Fruit fly (Drosophila melanogaster): ENCODE measurements around the gene CG14414.

CG14414 gene

dm6 chrX:14606873-14607272 lies 26.5 kb downstream of the CG14414 start (continued):
- TF ChIP-seq insv (GFP tag; optimal IDR thresholded peaks at IDR 0.05) (no peak), CG7963 (GFP tag; IDR thresholded peaks at IDR 0.05; ENCODE audit: partially characterized antibody) (no peak), CG14050 (GFP tag; IDR thresholded peaks at IDR 0.05) (no peak), CG11085 (GFP tag; IDR thresholded peaks at IDR 0.05) (no peak), zfh1 (GFP tag; IDR thresholded peaks at IDR 0.05) (0 out of 3 replicates have a peak, but pooled peaks have one; percentile 26), Xbp1 (GFP tag; optimal IDR thresholded peaks at IDR 0.05) (peak; percentile 12), CG9727 (GFP tag; optimal IDR thresholded peaks at IDR 0.05) (no peak), so (GFP tag; IDR thresholded peaks at IDR 0.05) (no peak), mirr (GFP tag; optimal IDR thresholded peaks at IDR 0.05) (no peak), CG11504 (tag; optimal IDR thresholded peaks at IDR 0.05) (peak; percentile 17), odd (GFP tag; optimal IDR thresholded peaks at IDR 0.05) (no peak), Atf-2 (GFP tag; optimal IDR thresholded peaks at IDR 0.05) (no peak), disco-r (GFP tag; optimal IDR thresholded peaks at IDR 0.05) (no peak), ro (GFP tag; IDR thresholded peaks at IDR 0.05) (no peak), CHES-1-like (GFP tag; optimal IDR thresholded peaks at IDR 0.05) (no peak), hkb (optimal IDR thresholded peaks at IDR 0.05) (no peak), hkb (GFP tag; IDR thresholded peaks at IDR 0.05) (peak; percentile 21; the same call in 1 of the 2 replicates), CG8924 (tag; optimal IDR thresholded peaks at IDR 0.05) (no peak), HLH54F (GFP tag; optimal IDR thresholded peaks at IDR 0.05) (no peak), Kr (GFP tag; optimal IDR thresholded peaks at IDR 0.05) (no peak), CG15073 (GFP tag; optimal IDR thresholded peaks at IDR 0.05) (no peak), CG32772 (GFP tag; IDR thresholded peaks at IDR 0.05) (no peak), CG10274 (GFP tag; optimal IDR thresholded peaks at IDR 0.05) (no peak), CG17912 (GFP tag; optimal IDR thresholded peaks at IDR 0.05) (no peak), CG17568 (GFP tag; optimal IDR thresholded peaks at IDR 0.05) (no peak), sens (GFP tag) (peak; percentile 56), CG15601 (tag; optimal IDR thresholded peaks at IDR 0.05) (no peak), chif (GFP tag; optimal IDR thresholded peaks at IDR 0.05) (no peak), sisA (GFP tag; IDR thresholded peaks at IDR 0.05) (peak; percentile 28; the same call in 1 of the 2 replicates), jing (GFP tag; optimal IDR thresholded peaks at IDR 0.05) (no peak), vfl (GFP tag; optimal IDR thresholded peaks at IDR 0.05) (no peak), Optix (GFP tag; IDR thresholded peaks at IDR 0.05) (no peak), CG12236 (GFP tag; optimal IDR thresholded peaks at IDR 0.05) (no peak), CG4820 (GFP tag; optimal IDR thresholded peaks at IDR 0.05) (no peak), sens-2 (GFP tag; IDR thresholded peaks at IDR 0.05) (no peak)

dm6 chrX:14609222-14609621 lies 28.8 kb downstream of the CG14414 start:
- 0 out of 2 replicates have a peak, but pooled peaks have one; percentile 22 for TF ChIP-seq CG4360 (GFP tag; IDR thresholded peaks at IDR 0.05)
- TF ChIP-seq Nf-YA (GFP tag; IDR thresholded peaks at IDR 0.05), result no peak
- no peak for TF ChIP-seq CG7556 (GFP tag; optimal IDR thresholded peaks at IDR 0.05)
- TF ChIP-seq CG6854 (GFP tag; optimal IDR thresholded peaks at IDR 0.05), result no peak
- no peak for TF ChIP-seq CG12659 (GFP tag; optimal IDR thresholded peaks at IDR 0.05)
- no peak for TF ChIP-seq GATAe (GFP tag; conservative IDR thresholded peaks at IDR 0.05)
- peak; percentile 28; the same call in 1 of the 2 replicates for TF ChIP-seq Drgx (GFP tag; IDR thresholded peaks at IDR 0.05)

Data from whole organism, embryonic.